Fruit fly (Drosophila melanogaster) whole organism, embryonic: ENCODE results near the gene Rab3-GAP.

ENCODE experiments used
- Adf1 ChIP-seq: fragments of 200-800 bp; sonication (Bioruptor generic); IDR thresholded peaks from 2 replicates; pipeline ENCODE4 v1.3.6; 2022; ENCODE audit warnings: missing biosample characterization, missing genetic modification characterization
- Atf6 ChIP-seq: fragments of 200-800 bp; sonication (Bioruptor generic); IDR thresholded peaks from 2 replicates; pipeline ENCODE4 v1.3.6; 2022; ENCODE audit warnings: missing biosample characterization, missing genetic modification characterization
- B-H2 ChIP-seq: fragments of 200-800 bp; sonication (Bioruptor generic); optimal IDR thresholded peaks from 2 replicates; lab custom pipeline; 2018; ENCODE audit warnings: missing biosample characterization, mild to moderate bottlenecking, missing genetic modification characterization
- Blimp-1 ChIP-seq: fragments of 200-800 bp; sonication (Bioruptor generic); optimal IDR thresholded peaks from 3 replicates; lab custom pipeline; 2018; ENCODE audit warnings: missing biosample characterization, missing genetic modification characterization, mild to moderate bottlenecking, moderate library complexity, missing genetic modification reagents
- CG10267 ChIP-seq: fragments of 200-800 bp; sonication (Bioruptor generic); optimal IDR thresholded peaks from 2 replicates; lab custom pipeline; 2018; ENCODE audit warnings: missing biosample characterization, mild to moderate bottlenecking, missing genetic modification characterization, moderate library complexity
- CG11398 ChIP-seq: fragments of 200-800 bp; sonication (Bioruptor generic); optimal IDR thresholded peaks from 2 replicates; lab custom pipeline; 2016; ENCODE audit warnings: missing biosample characterization, missing genetic modification characterization
- CG12155 ChIP-seq: fragments of 200-800 bp; sonication (Bioruptor generic); optimal IDR thresholded peaks from 3 replicates; lab custom pipeline; 2016; ENCODE audit warnings: missing biosample characterization, missing genetic modification characterization
- CG17385 ChIP-seq: fragments of 200-800 bp; sonication (Bioruptor generic); optimal IDR thresholded peaks from 3 replicates; lab custom pipeline; 2018; ENCODE audit warnings: missing biosample characterization, mild to moderate bottlenecking, missing genetic modification characterization
- CG18262 ChIP-seq: fragments of 200-800 bp; optimal IDR thresholded peaks from 3 replicates; lab custom pipeline; 2019; ENCODE audit warnings: missing biosample characterization, mild to moderate bottlenecking, missing genetic modification characterization, moderate library complexity
- CG2199 ChIP-seq: fragments of 200-800 bp; sonication (Bioruptor generic); IDR thresholded peaks from 3 replicates; pipeline ENCODE4 v1.3.6; 2022; ENCODE audit warnings: missing biosample characterization, missing genetic modification characterization
- CG2712 ChIP-seq: fragments of 200-800 bp; optimal IDR thresholded peaks from 3 replicates; lab custom pipeline; 2019; ENCODE audit warnings: missing biosample characterization, mild to moderate bottlenecking, missing genetic modification characterization, moderate library complexity
- CG31388 ChIP-seq: fragments of 200-800 bp; sonication (Bioruptor generic); optimal IDR thresholded peaks from 2 replicates; lab custom pipeline; 2016; ENCODE audit warnings: missing biosample characterization, missing genetic modification characterization
- CG4360 ChIP-seq: fragments of 200-800 bp; sonication (Bioruptor generic); IDR thresholded peaks from 2 replicates; pipeline ENCODE4 v1.3.6; 2022; ENCODE audit warnings: missing biosample characterization, missing genetic modification characterization
- CG7372 ChIP-seq: fragments of 200-800 bp; sonication (Bioruptor generic); IDR thresholded peaks from 2 replicates; pipeline ENCODE4 v1.3.6; 2022; ENCODE audit warnings: missing biosample characterization, missing genetic modification characterization
- CG7786 ChIP-seq: fragments of 200-800 bp; sonication (Bioruptor generic); optimal IDR thresholded peaks from 2 replicates; lab custom pipeline; 2016; ENCODE audit warnings: missing biosample characterization, missing genetic modification characterization
- CG9727 ChIP-seq: fragments of 200-800 bp; sonication (Bioruptor generic); optimal IDR thresholded peaks from 3 replicates; lab custom pipeline; 2017; ENCODE audit warnings: missing biosample characterization, mild to moderate bottlenecking, missing genetic modification characterization
- CTCF ChIP-seq: fragments of 200-800 bp; sonication (Bioruptor generic); optimal IDR thresholded peaks from 2 replicates; lab custom pipeline; 2017; ENCODE audit warnings: missing biosample characterization, mild to moderate bottlenecking, missing genetic modification characterization, moderate library complexity
- D19A ChIP-seq: fragments of 200-800 bp; optimal IDR thresholded peaks from 3 replicates; lab custom pipeline; 2019; ENCODE audit warnings: missing biosample characterization, mild to moderate bottlenecking, missing genetic modification characterization, moderate library complexity
- Ets65A ChIP-seq: fragments of 200-800 bp; sonication (Bioruptor generic); peaks from one replicate; lab custom pipeline; 2016; ENCODE audit warnings: missing biosample characterization, missing genetic modification characterization
- Hr39 ChIP-seq: fragments of >200 bp; optimal IDR thresholded peaks from 2 replicates; lab custom pipeline; 2017
- Hsf ChIP-seq: fragments of 200-800 bp; sonication (Bioruptor generic); optimal IDR thresholded peaks from 3 replicates; lab custom pipeline; 2016; ENCODE audit warnings: missing biosample characterization, missing genetic modification characterization
- Lhr ChIP-seq: fragments of 200-800 bp; sonication (Bioruptor generic); optimal IDR thresholded peaks from 3 replicates; lab custom pipeline; 2017; ENCODE audit warnings: mild to moderate bottlenecking, missing biosample characterization, missing genetic modification reagents, missing genetic modification characterization
- MTF-1 ChIP-seq: fragments of 200-800 bp; sonication (Bioruptor generic); optimal IDR thresholded peaks from 2 replicates; lab custom pipeline; 2018; ENCODE audit warnings: missing biosample characterization, mild to moderate bottlenecking, missing genetic modification characterization, borderline replicate concordance
- Med ChIP-seq: fragments of 200-800 bp; sonication (Bioruptor generic); peaks from one replicate; lab custom pipeline; 2016; ENCODE audit warnings: missing biosample characterization, missing genetic modification characterization, mild to moderate bottlenecking, inconsistent platforms, moderate library complexity
- Mrtf ChIP-seq: fragments of 200-800 bp; sonication (Bioruptor generic); IDR thresholded peaks from 3 replicates; pipeline ENCODE4 v1.3.6; 2022; ENCODE audit warnings: missing biosample characterization, missing genetic modification characterization
- Ptx1 ChIP-seq: fragments of 200-800 bp; sonication (Bioruptor generic); IDR thresholded peaks from 2 replicates; pipeline ENCODE4 v1.3.6; 2022; ENCODE audit warnings: missing biosample characterization, missing genetic modification characterization
- Six4 ChIP-seq: fragments of 200-800 bp; sonication (Bioruptor generic); optimal IDR thresholded peaks from 2 replicates; lab custom pipeline; 2016; ENCODE audit warnings: missing biosample characterization, missing genetic modification characterization
- Trl ChIP-seq, 3 experiments: fragments of >200 bp in 2 of 3; fragments of 200-800 bp in 1 of 3; sonication (Bioruptor generic) in 1 of 3; optimal IDR thresholded peaks; 2 replicates in 1 of 3; 3 replicates in 2 of 3; lab custom pipeline; 2016 to 2017; ENCODE audit warnings: missing biosample characterization in 1 of 3, missing genetic modification characterization in 1 of 3
- ap ChIP-seq: fragments of 200-800 bp; sonication (Bioruptor generic); IDR thresholded peaks from 2 replicates; pipeline ENCODE4 v1.3.6; 2022; ENCODE audit warnings: missing biosample characterization, missing genetic modification characterization
- az2 ChIP-seq: fragments of 200-800 bp; sonication (Bioruptor generic); optimal IDR thresholded peaks from 3 replicates; lab custom pipeline; 2016; ENCODE audit warnings: missing biosample characterization, missing genetic modification characterization
- cato ChIP-seq: fragments of 200-800 bp; sonication (Bioruptor generic); optimal IDR thresholded peaks from 2 replicates; lab custom pipeline; 2016; ENCODE audit warnings: missing biosample characterization, missing genetic modification characterization, borderline replicate concordance
- chinmo ChIP-seq: fragments of 200-800 bp; sonication (Bioruptor generic); IDR thresholded peaks from 4 replicates; pipeline ENCODE4 v1.3.6; 2022; ENCODE audit warnings: missing biosample characterization, missing genetic modification characterization; ENCODE audit not compliant: partially characterized antibody
- ci ChIP-seq: fragments of 200-800 bp; sonication (Bioruptor generic); IDR thresholded peaks from 3 replicates; pipeline ENCODE4 v1.3.6; 2022; ENCODE audit warnings: missing biosample characterization, missing genetic modification characterization
- crol ChIP-seq: fragments of 200-800 bp; sonication (Bioruptor generic); IDR thresholded peaks from 2 replicates; pipeline ENCODE4 v1.3.6; 2022; ENCODE audit warnings: missing biosample characterization, missing genetic modification characterization
- danr ChIP-seq: fragments of 200-800 bp; sonication (Bioruptor generic); IDR thresholded peaks from 2 replicates; pipeline ENCODE4 v1.3.6; 2022; ENCODE audit warnings: missing biosample characterization, missing genetic modification characterization
- disco-r ChIP-seq: fragments of 200-800 bp; sonication (Bioruptor generic); optimal IDR thresholded peaks from 2 replicates; lab custom pipeline; 2016; ENCODE audit warnings: missing biosample characterization, missing genetic modification characterization
- fd64A ChIP-seq: fragments of 200-800 bp; sonication (Bioruptor generic); optimal IDR thresholded peaks from 3 replicates; lab custom pipeline; 2018; ENCODE audit warnings: missing biosample characterization, mild to moderate bottlenecking, missing genetic modification characterization
- gem ChIP-seq: fragments of 200-800 bp; sonication (Bioruptor generic); optimal IDR thresholded peaks from 2 replicates; lab custom pipeline; 2019; ENCODE audit warnings: missing biosample characterization, mild to moderate bottlenecking, missing genetic modification characterization, moderate library complexity
- hb ChIP-seq: fragments of 200-800 bp; sonication (Bioruptor generic); IDR thresholded peaks from 3 replicates; pipeline ENCODE4 v1.3.6; 2022; ENCODE audit warnings: missing biosample characterization, missing genetic modification characterization; ENCODE audit not compliant: partially characterized antibody
- lmd ChIP-seq: fragments of 200-800 bp; sonication (Bioruptor generic); IDR thresholded peaks from 2 replicates; pipeline ENCODE4 v1.3.6; 2022; ENCODE audit warnings: missing biosample characterization, missing genetic modification characterization
- mirr ChIP-seq: fragments of 200-800 bp; sonication (Bioruptor generic); optimal IDR thresholded peaks from 3 replicates; lab custom pipeline; 2018; ENCODE audit warnings: missing biosample characterization, mild to moderate bottlenecking, missing genetic modification characterization
- nau ChIP-seq: fragments of 200-800 bp; sonication (Bioruptor generic); optimal IDR thresholded peaks from 3 replicates; lab custom pipeline; 2017; ENCODE audit warnings: missing biosample characterization, mild to moderate bottlenecking, missing genetic modification characterization, missing genetic modification reagents
- prd ChIP-seq, 3 experiments: fragments of >200 bp in 2 of 3; fragments of 200-800 bp in 1 of 3; sonication (Bioruptor generic) in 1 of 3; optimal IDR thresholded peaks in 2 of 3; IDR thresholded peaks in 1 of 3; 2 replicates in 2 of 3; 3 replicates in 1 of 3; pipeline versions ENCODE4 v1.3.6 to Lab custom; 2017 to 2022; ENCODE audit warnings: missing biosample characterization in 1 of 3, missing genetic modification characterization in 1 of 3
- run ChIP-seq: fragments of 200-800 bp; sonication (Bioruptor generic); optimal IDR thresholded peaks from 3 replicates; lab custom pipeline; 2018; ENCODE audit warnings: missing biosample characterization, mild to moderate bottlenecking, missing genetic modification characterization
- sens ChIP-seq: fragments of 200-800 bp; sonication (Bioruptor generic); peaks from one replicate; lab custom pipeline; 2016; ENCODE audit warnings: missing biosample characterization, missing genetic modification characterization
- sisA ChIP-seq: fragments of 200-800 bp; sonication (Bioruptor generic); IDR thresholded peaks from 2 replicates; pipeline ENCODE4 v1.3.6; 2022; ENCODE audit warnings: missing biosample characterization, missing genetic modification characterization
- sr ChIP-seq: fragments of 200-800 bp; sonication (Bioruptor generic); IDR thresholded peaks from 3 replicates; pipeline ENCODE4 v1.3.6; 2022; ENCODE audit warnings: missing biosample characterization, missing genetic modification characterization
- tap ChIP-seq: fragments of 200-800 bp; optimal IDR thresholded peaks from 3 replicates; lab custom pipeline; 2019; ENCODE audit warnings: missing biosample characterization, mild to moderate bottlenecking, missing genetic modification characterization, moderate library complexity
- yki ChIP-seq: fragments of >200 bp; optimal IDR thresholded peaks from 3 replicates; lab custom pipeline; 2018

Rab3-GAP gene

dm6 chr2L:12078695-12079094 is 15.7 kb upstream of the Rab3-GAP start:
- TF ChIP-seq Ets65A (GFP tag; lab: Kevin White, UChicago), result peak; percentile 93
- no peak for TF ChIP-seq CG31388 (GFP tag; lab: Kevin White, UChicago)
- TF ChIP-seq CG12155, result no peak
- peak; percentile 25; the same call in 1 of the 2 replicates for TF ChIP-seq lmd (GFP tag; lab: Robert Waterston, UW)
- TF ChIP-seq danr (GFP tag; lab: Robert Waterston, UW), result no peak
- no peak for TF ChIP-seq CG4360 (GFP tag; lab: Robert Waterston, UW)
- TF ChIP-seq CG2712 (tag; lab: Kevin White, UChicago), result peak; percentile 4
- TF ChIP-seq gem (tag; lab: Kevin White, UChicago), result no peak
- no peak for TF ChIP-seq Hsf
- no peak for TF ChIP-seq Adf1 (GFP tag; lab: Robert Waterston, UW)
- TF ChIP-seq sr (GFP tag; lab: Robert Waterston, UW), result no peak
- TF ChIP-seq mirr (GFP tag; lab: Kevin White, UChicago), result no peak
- TF ChIP-seq D19A (tag; lab: Kevin White, UChicago), result no peak
- peak; percentile 33 for TF ChIP-seq CG18262 (tag; lab: Kevin White, UChicago)
- peak; percentile 56 for TF ChIP-seq sens (GFP tag; lab: Kevin White, UChicago)
- TF ChIP-seq CG10267, result no peak
- TF ChIP-seq CG7372 (GFP tag; lab: Robert Waterston, UW), result no peak
- peak; percentile 45 for TF ChIP-seq Ptx1
- no peak for TF ChIP-seq yki (lab: Kevin White, UChicago)
- no peak for TF ChIP-seq MTF-1 (GFP tag; lab: Kevin White, UChicago)

dm6 chr2L:12078123-12078658 is 15.2 kb upstream of the Rab3-GAP start:
- peak; percentile 58 for TF ChIP-seq crol (GFP tag; lab: Robert Waterston, UW)
- TF ChIP-seq prd (optimal IDR thresholded peaks at IDR 0.05; lab: Kevin White, UChicago), result no peak
- TF ChIP-seq prd (GFP tag; IDR thresholded peaks at IDR 0.05; lab: Robert Waterston, UW), result peak; percentile 30; the same call in 1 of the 3 replicates
- no peak for TF ChIP-seq sisA (GFP tag; lab: Robert Waterston, UW)
- TF ChIP-seq Med (GFP tag; lab: Kevin White, UChicago), result peak; percentile 26
- peak; percentile 82 for TF ChIP-seq CTCF (GFP tag; lab: Kevin White, UChicago)
- TF ChIP-seq CG2199 (GFP tag; lab: Robert Waterston, UW), result 0 out of 3 replicates have a peak, but pooled peaks have one; percentile 22
- TF ChIP-seq Hr39 (lab: Kevin White, UChicago), result peak; percentile 60
- no peak for TF ChIP-seq Six4
- TF ChIP-seq chinmo (GFP tag; lab: Robert Waterston, UW), result 0 out of 4 replicates have a peak, but pooled peaks have one; percentile 9
- TF ChIP-seq Mrtf (GFP tag; lab: Robert Waterston, UW), result 0 out of 3 replicates have a peak, but pooled peaks have one; percentile 33
- no peak for TF ChIP-seq CG10267

dm6 chr2L:12075850-12076249 is 12.9 kb upstream of the Rab3-GAP start, which contains the start of gene CG14947:
Gene CG14947 (plus strand): TSS chr2L:12076100.
- TF ChIP-seq nau (GFP tag; lab: Kevin White, UChicago) (no peak), az2 (GFP tag; lab: Kevin White, UChicago) (no peak), Blimp-1 (peak; percentile 42), disco-r (GFP tag; lab: Kevin White, UChicago) (no peak), hb (GFP tag; lab: Robert Waterston, UW) (no peak), Med (GFP tag; lab: Kevin White, UChicago) (peak; percentile 72), Lhr (GFP tag; lab: Kevin White, UChicago) (no peak), B-H2 (GFP tag; lab: Kevin White, UChicago) (no peak), CG11398 (GFP tag; lab: Kevin White, UChicago) (no peak), ap (peak; percentile 27; the same call in 1 of the 2 replicates), tap (tag; lab: Kevin White, UChicago) (no peak), Trl (optimal IDR thresholded peaks at IDR 0.05; lab: Kevin White, UChicago) (no peak), Trl (GFP tag; optimal IDR thresholded peaks at IDR 0.05; lab: Kevin White, UChicago) (no peak), ci (GFP tag; lab: Robert Waterston, UW) (peak; percentile 72), CG7786 (GFP tag; lab: Kevin White, UChicago) (no peak), run (tag; lab: Kevin White, UChicago) (no peak), cato (no peak), fd64A (GFP tag; lab: Kevin White, UChicago) (peak; percentile 19), CG9727 (GFP tag; lab: Kevin White, UChicago) (peak; percentile 29), gem (tag; lab: Kevin White, UChicago) (peak; percentile 27), lmd (GFP tag; lab: Robert Waterston, UW) (no peak), CG17385 (GFP tag; lab: Kevin White, UChicago) (peak; percentile 59), Atf6 (GFP tag; lab: Robert Waterston, UW) (no peak)
